Worm (Caenorhabditis elegans) whole organism, midembryonic: ENCODE results near the gene set-22.
A peak's percentile ranks its signal among the peaks of the same experiment; 100 is the strongest.

Experiments
- T22C8.4 ChIP-seq: fragments of 200-800 bp; sonication (Bioruptor generic); IDR thresholded peaks from 2 replicates; pipeline ENCODE4 v1.3.6; 2022; ENCODE audit warnings: missing genetic modification characterization, missing compliant biosample characterization
- cog-1 ChIP-seq: sonication (generic microtip); optimal IDR thresholded peaks from 2 replicates; lab custom pipeline; 2016; ENCODE audit warnings: missing genetic modification characterization, missing compliant biosample characterization
- flt-1 ChIP-seq: fragments of 200-800 bp; sonication (Bioruptor generic); IDR thresholded peaks from 2 replicates; pipeline ENCODE4 v1.3.6; 2022; ENCODE audit warnings: missing genetic modification characterization, missing compliant biosample characterization
- klf-2 ChIP-seq: fragments of 200-800 bp; sonication (Bioruptor generic); conservative IDR thresholded peaks from 2 replicates; pipeline ENCODE4 v1.3.6; 2022; ENCODE audit warnings: missing genetic modification reagents, missing genetic modification characterization, missing compliant biosample characterization
- med-1 ChIP-seq: sonication (generic microtip); optimal IDR thresholded peaks from 2 replicates; lab custom pipeline; 2017; ENCODE audit warnings: missing genetic modification characterization, mild to moderate bottlenecking, missing compliant biosample characterization, antibody characterized with exemption, missing genetic modification reagents; ENCODE audit not compliant: insufficient read depth
- ref-1 ChIP-seq: fragments of 200-800 bp; sonication (Bioruptor generic); conservative IDR thresholded peaks from 2 replicates; pipeline ENCODE4 v1.3.6; 2022; ENCODE audit warnings: missing genetic modification reagents, missing genetic modification characterization, missing compliant biosample characterization
- tab-1 ChIP-seq: fragments of 200-800 bp; sonication (Bioruptor generic); IDR thresholded peaks from 2 replicates; pipeline ENCODE4 v1.3.6; 2022; ENCODE audit warnings: missing genetic modification characterization, missing compliant biosample characterization
- ztf-23 ChIP-seq: fragments of 200-800 bp; sonication (Bioruptor generic); IDR thresholded peaks from 2 replicates; pipeline ENCODE4 v1.3.6; 2022; ENCODE audit warnings: missing genetic modification reagents, missing genetic modification characterization, missing compliant biosample characterization
- ztf-29 ChIP-seq: fragments of 200-800 bp; sonication (Bioruptor generic); IDR thresholded peaks from 2 replicates; pipeline ENCODE4 v1.3.6; 2022; ENCODE audit warnings: missing genetic modification reagents, missing genetic modification characterization, missing compliant biosample characterization

Gene set-22

DNA sequence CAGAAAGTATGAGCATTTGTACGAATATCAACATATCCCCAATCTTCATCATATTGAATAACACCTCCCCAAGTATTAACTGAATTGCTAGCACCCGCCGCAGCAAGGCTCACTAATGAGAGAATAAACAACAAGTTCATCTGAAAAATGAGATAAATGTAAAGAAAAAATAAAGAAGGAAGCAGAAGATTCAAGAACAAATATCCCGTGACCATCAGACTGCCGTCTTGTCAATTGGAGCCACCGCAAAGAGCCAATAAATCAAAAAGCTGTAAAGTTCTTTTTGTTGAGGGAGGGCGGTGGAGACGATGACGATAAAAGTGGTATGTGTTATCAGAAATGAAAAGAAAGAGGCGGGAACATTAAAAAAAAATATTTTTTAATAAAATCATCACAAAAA, 16.8 kb downstream of the set-22 start, which contains the start of gene Y32F6A.5:
TSS of gene Y32F6A.5 (minus strand) at position 140 of the 400 bp plus-strand sequence.
- no peak for TF ChIP-seq ztf-23
- TF ChIP-seq T22C8.4 (GFP tag; lab: Robert Waterston, UW) = no peak
- no peak for TF ChIP-seq ztf-29
- no peak for TF ChIP-seq cog-1 (tag; lab: Kevin White, UChicago)
- no peak for TF ChIP-seq med-1 (GFP tag; lab: Kevin White, UChicago)
- TF ChIP-seq klf-2 (GFP tag; lab: Robert Waterston, UW) = no peak
- TF ChIP-seq ref-1 (GFP tag; lab: Robert Waterston, UW) = no peak
- no peak for TF ChIP-seq flt-1 (GFP tag; lab: Robert Waterston, UW)
- no peak for TF ChIP-seq tab-1 (GFP tag; lab: Robert Waterston, UW)

DNA sequence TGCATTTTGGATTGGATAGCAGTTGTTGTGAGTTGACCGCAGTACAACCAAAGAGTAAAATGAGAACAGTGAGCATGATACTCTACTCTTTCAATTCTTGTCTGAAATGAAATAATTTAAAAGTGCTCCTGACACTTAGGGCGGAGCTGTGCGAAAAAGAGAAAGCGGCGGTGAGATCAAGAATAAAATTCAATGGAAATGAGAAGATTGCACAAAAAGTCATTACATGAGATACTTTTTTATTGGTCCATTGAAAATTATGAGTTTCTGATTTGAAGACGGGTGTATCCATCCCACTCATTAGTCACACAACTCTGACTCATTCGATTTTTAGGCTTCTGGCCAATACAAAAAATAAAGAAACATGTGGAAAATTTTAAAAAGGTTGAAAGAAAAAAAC, 20.5 kb downstream of the set-22 start, which contains the start of gene F22E12.1:
TSS of gene F22E12.1 (minus strand) at position 101 of the 400 bp plus-strand sequence.
- TF ChIP-seq med-1 (GFP tag; lab: Kevin White, UChicago) = no peak
- TF ChIP-seq klf-2 (GFP tag; lab: Robert Waterston, UW) = no peak
- TF ChIP-seq cog-1 (tag; lab: Kevin White, UChicago) = no peak
- no peak for TF ChIP-seq ref-1 (GFP tag; lab: Robert Waterston, UW)
- no peak for TF ChIP-seq tab-1 (GFP tag; lab: Robert Waterston, UW)
- no peak for TF ChIP-seq flt-1 (GFP tag; lab: Robert Waterston, UW)

DNA sequence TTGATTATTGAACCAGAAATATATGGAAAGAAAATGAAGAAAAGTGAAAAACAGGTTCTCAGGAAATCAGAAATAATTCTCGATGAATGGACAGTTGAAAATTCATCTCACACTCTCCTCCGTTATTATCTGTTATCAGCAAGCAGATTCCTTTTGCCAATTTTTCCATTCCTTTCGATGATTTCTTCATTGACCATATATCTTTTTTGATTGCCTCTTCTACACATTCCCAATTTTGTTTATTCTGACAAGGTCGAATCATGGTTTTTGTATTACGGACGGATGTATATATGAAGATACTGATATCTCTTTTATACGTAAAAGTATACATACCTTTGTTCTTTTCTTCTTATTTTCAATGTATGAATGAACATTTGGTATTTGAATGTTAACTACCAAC, 24.0 kb downstream of the set-22 start:
- TF ChIP-seq klf-2 (GFP tag; lab: Robert Waterston, UW) (no peak), T22C8.4 (GFP tag; lab: Robert Waterston, UW) (no peak), cog-1 (tag; lab: Kevin White, UChicago) (no peak)

DNA sequence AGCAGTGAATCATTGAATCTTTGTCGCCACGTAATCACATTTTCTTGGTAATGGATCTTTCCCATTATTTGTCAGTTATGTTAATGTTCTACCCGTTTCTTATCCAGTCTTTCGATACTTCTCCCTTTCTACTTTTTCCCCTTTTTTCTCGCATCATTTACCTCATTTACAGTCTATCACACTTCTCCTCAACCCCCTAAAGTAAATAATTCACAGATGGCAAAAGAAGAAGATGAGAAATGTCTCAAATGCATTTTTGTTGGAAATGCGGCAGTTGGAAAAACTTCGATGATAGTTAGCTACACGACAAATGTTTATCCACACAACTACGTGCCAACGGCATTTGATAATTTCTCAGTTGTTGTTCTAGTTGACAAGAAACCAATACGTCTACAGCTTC, 25.4 kb downstream of the set-22 start, which contains the start of gene chw-1:
TSS of gene chw-1 (plus strand) at position 217 of the 400 bp plus-strand sequence.
- TF ChIP-seq klf-2 (GFP tag; lab: Robert Waterston, UW) (no peak), ztf-23 (no peak), ref-1 (GFP tag; lab: Robert Waterston, UW) (no peak), flt-1 (GFP tag; lab: Robert Waterston, UW) (no peak), tab-1 (GFP tag; lab: Robert Waterston, UW) (no peak), cog-1 (tag; lab: Kevin White, UChicago) (no peak)

DNA sequence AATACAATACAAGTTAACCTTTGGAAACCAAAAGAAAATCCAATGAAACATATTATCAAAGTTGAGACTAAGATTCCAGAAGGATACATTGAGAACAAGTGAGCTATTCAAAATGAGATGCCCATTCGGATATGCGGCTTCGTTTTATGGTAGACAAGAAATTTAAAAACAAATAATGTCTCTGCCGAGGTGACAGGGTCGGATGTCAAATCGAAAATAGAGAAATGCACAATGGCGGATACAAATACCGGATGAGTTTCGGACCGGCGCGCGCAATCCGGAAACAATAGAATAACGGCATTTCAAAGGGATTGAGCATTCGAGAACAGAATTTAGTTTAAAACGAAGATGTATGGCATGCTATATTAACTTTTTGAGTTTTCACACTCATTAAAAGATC, 26.6 kb downstream of the set-22 start, which contains the start of gene F22E12.3:
TSS of gene F22E12.3 (minus strand) at position 101 of the 400 bp plus-strand sequence.
- no peak for TF ChIP-seq klf-2 (GFP tag; lab: Robert Waterston, UW)
- no peak for TF ChIP-seq ztf-29
- TF ChIP-seq med-1 (GFP tag; lab: Kevin White, UChicago) = no peak
- TF ChIP-seq tab-1 (GFP tag; lab: Robert Waterston, UW) = no peak
- no peak for TF ChIP-seq cog-1 (tag; lab: Kevin White, UChicago)
- no peak for TF ChIP-seq ref-1 (GFP tag; lab: Robert Waterston, UW)
- TF ChIP-seq T22C8.4 (GFP tag; lab: Robert Waterston, UW) = no peak
- no peak for TF ChIP-seq ztf-23
- no peak for TF ChIP-seq flt-1 (GFP tag; lab: Robert Waterston, UW)

DNA sequence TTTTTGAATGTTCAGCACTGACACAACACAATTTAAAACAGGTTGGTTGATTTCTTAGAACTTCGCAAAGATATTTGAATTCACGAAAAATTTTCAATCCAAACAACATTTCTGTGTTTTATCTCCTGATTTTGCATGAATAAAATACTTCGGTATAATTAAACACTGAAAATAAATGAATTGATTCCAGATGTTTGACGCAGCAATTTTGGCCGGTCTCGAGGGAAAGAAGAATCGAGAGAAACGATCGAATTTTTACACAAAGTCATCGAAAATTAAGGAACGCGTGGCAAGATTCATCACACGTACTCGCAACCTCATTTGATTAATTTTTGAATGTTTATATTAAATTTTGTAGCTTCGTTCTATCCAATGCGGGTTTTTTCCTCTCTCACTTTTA, 27.4 kb downstream of the set-22 start:
- TF ChIP-seq med-1 (GFP tag; lab: Kevin White, UChicago) = no peak
- TF ChIP-seq ztf-23 = no peak

DNA sequence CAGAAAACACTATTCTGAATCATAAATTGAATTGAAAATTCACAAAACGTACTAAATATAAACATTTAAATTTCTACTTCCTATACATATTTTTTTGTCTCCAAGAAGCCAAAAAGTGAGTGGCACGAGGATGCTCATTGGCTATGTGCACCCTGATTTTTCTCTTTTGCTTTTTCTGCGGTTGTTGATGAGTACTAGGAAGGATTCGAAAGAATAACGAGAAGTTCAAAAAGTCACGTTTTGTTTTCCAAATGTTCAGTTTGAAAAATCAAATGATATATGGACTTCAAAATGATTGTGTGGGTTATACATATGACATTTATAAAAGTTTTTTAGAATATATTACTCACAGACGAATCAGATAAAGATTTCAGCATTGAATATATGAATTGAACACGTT, 28.0 kb downstream of the set-22 start:
- TF ChIP-seq T22C8.4 (GFP tag; lab: Robert Waterston, UW) (no peak), cog-1 (tag; lab: Kevin White, UChicago) (no peak), ztf-23 (no peak), klf-2 (GFP tag; lab: Robert Waterston, UW) (no peak), flt-1 (GFP tag; lab: Robert Waterston, UW) (no peak), med-1 (GFP tag; lab: Kevin White, UChicago) (no peak), ztf-29 (no peak), ref-1 (GFP tag; lab: Robert Waterston, UW) (no peak), tab-1 (GFP tag; lab: Robert Waterston, UW) (no peak)

DNA sequence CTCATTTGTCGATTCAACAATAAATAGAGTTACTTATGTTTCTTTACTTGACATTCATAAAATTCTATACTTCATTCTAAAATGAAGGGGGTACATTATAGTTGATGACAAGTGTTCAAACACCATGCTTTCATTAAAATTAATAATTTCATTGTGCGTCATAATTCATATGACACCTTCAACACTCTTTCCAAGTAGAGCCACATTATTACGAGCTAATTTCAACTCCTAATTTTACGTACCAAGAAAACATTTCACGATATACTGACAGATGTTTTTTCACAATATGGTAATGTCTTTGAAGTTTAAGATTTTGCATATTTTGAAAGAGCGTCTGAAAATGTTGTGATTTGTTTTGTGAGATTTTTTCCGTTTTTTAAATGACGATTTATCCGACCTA, 28.8 kb downstream of the set-22 start:
- TF ChIP-seq med-1 (GFP tag; lab: Kevin White, UChicago) = no peak
- no peak for TF ChIP-seq cog-1 (tag; lab: Kevin White, UChicago)
- TF ChIP-seq T22C8.4 (GFP tag; lab: Robert Waterston, UW) = no peak
- TF ChIP-seq ztf-23 = no peak
- TF ChIP-seq ztf-29 = no peak
- TF ChIP-seq ref-1 (GFP tag; lab: Robert Waterston, UW) = no peak

DNA sequence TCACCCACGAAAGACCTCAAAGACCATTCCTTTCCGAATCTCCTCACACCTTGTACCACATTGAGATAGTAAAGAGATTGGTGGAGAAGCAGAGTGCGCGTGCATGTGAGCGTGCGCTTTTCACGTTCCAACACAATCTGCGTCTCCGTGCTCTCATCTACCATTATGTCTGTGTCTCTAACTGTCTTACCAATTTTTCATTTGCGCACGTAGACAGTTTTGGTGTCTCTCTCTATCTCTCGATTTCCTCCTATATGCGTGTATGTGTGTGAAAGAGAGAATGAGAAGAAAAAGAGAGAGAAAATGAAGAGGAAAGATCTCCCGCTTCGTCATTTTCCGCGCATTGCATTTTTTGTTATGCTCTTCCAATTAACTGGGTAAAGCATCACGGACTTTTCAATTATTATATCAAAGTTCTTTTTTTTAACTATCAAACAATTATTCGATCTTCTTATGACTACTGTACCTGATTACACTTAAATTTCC, 29.9 kb downstream of the set-22 start:
- TF ChIP-seq T22C8.4 (GFP tag; lab: Robert Waterston, UW) (no peak), ztf-29 (peak; percentile 38; the same call in 1 of the 2 replicates), ztf-23 (0 out of 2 replicates have a peak, but pooled peaks have one; percentile 50), tab-1 (GFP tag; lab: Robert Waterston, UW) (no peak), klf-2 (GFP tag; lab: Robert Waterston, UW) (no peak), ref-1 (GFP tag; lab: Robert Waterston, UW) (no peak), flt-1 (GFP tag; lab: Robert Waterston, UW) (peak; percentile 72), cog-1 (tag; lab: Kevin White, UChicago) (peak; percentile 93), med-1 (GFP tag; lab: Kevin White, UChicago) (no peak)

DNA sequence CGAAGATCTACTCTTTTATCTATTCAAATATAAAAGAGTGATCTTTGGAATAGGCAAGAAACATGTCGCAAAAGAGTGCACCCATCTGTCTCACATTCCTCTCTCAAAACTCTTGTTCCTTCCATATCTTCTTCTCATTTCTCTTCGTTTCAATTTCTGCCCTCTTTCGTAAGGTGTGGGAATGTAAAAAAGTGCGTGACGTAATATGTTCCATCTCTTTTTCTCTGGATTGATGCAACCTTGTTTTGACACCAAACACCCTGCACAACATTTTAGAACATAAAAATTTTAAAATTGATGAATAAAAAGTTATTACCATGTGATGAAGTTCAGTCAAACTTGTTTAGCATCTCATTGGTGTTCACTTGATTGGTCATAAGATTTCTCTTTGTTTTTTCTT, 30.4 kb downstream of the set-22 start:
- no peak for TF ChIP-seq ztf-23
- no peak for TF ChIP-seq tab-1 (GFP tag; lab: Robert Waterston, UW)
- no peak for TF ChIP-seq T22C8.4 (GFP tag; lab: Robert Waterston, UW)
- no peak for TF ChIP-seq cog-1 (tag; lab: Kevin White, UChicago)
- TF ChIP-seq med-1 (GFP tag; lab: Kevin White, UChicago) = no peak
- no peak for TF ChIP-seq ztf-29
- no peak for TF ChIP-seq ref-1 (GFP tag; lab: Robert Waterston, UW)
- TF ChIP-seq klf-2 (GFP tag; lab: Robert Waterston, UW) = no peak
- no peak for TF ChIP-seq flt-1 (GFP tag; lab: Robert Waterston, UW)
